Worm (Caenorhabditis elegans): ENCODE measurements around the gene gon-1.

DNA sequence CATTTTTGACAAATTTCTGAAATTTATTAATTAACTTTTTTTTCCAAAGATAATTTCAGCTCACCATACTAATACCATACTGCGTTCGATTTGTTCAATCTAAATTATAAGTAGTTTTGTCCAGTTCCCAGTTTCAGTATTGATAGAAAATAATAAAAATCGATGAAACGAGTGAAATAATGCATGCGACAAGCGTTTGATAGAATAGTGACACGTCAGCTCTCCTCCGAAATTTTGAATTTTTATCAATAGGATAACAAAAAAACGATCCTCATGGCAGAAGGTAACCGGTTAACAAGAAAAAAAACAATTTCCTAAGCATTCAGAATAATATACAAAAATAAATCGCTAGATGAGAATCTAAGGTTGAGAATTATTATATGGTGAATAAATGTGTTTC is 48.5 kb upstream of the gon-1 start, which contains the start of gene C47E12.3:
- TF ChIP-seq rnt-1 (tag; optimal IDR thresholded peaks at IDR 0.05) (no peak), xbp-1 (tag; optimal IDR thresholded peaks at IDR 0.05) (no peak), efl-1 (optimal IDR thresholded peaks at IDR 0.05) (no peak), efl-1 (GFP tag; optimal IDR thresholded peaks at IDR 0.05 in 1 of 2) (no peak)

Data from whole organism, L1 larva.